Fruit fly (Drosophila melanogaster): ENCODE data around the gene CG14968.

CG14968 gene

DNA sequence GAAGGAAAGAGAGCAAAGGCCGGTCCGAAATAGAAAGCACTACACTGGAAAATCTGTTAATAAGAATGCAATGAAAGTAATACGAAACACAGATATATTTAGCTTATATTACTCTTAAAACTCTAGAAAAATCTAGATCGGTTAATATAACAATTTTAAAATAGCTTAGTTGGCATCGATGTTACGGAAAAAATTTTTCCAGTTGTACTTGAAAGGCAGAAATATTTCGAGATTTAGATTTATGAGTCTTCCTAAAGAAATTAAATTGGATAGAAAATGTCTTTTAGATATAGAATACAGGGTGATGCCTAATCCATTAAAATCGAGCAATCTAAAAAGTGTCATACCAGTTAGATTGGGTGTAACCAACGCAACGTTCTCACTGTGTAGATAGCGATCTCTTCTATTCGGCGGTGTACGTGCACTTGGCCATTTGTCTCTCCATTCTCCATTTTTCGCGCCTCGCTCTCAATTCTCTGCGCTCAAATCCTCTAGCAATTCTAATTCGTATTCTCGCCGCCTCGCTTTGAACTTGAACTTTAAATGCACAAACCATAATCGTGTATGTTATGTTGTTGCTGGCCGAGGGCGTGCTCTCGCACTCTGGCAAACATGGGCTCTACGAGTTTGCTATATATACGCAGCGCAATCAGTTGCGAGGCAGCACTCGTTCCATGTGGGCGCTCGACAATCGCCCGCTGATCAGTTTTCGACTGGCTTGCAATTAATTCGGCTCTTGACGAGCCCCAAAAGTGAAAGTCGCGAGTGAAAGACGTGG, 52.7 kb downstream of the CG14968 start (continued):
- no peak for TF ChIP-seq Dll (GFP tag; IDR thresholded peaks at IDR 0.05; ENCODE audit: partially characterized antibody)
- TF ChIP-seq Lhr (GFP tag; optimal IDR thresholded peaks at IDR 0.05) = peak; percentile 84
- peak; percentile 78 for TF ChIP-seq CG11560 (tag; IDR thresholded peaks at IDR 0.05)
- TF ChIP-seq CG6813 (GFP tag; optimal IDR thresholded peaks at IDR 0.05) = peak; percentile 84
- peak; percentile 93 for TF ChIP-seq kni (GFP tag; optimal IDR thresholded peaks at IDR 0.05)
- TF ChIP-seq ash1 (GFP tag; optimal IDR thresholded peaks at IDR 0.05) = no peak
- TF ChIP-seq CG8478 (optimal IDR thresholded peaks at IDR 0.05) = no peak
- peak; percentile 73 to 89 for TF ChIP-seq Trl (optimal IDR thresholded peaks at IDR 0.05)
- peak; percentile 87 for TF ChIP-seq Trl (GFP tag; optimal IDR thresholded peaks at IDR 0.05)
- TF ChIP-seq Eip74EF (GFP tag; optimal IDR thresholded peaks at IDR 0.05) = peak in 1 of 2 experiments; percentile 95
- TF ChIP-seq crol (GFP tag; IDR thresholded peaks at IDR 0.05) = no peak
- peak; percentile 64; the same call in 2 of the 3 replicates for TF ChIP-seq CG3726 (GFP tag; IDR thresholded peaks at IDR 0.05)
- no peak for TF ChIP-seq lov (optimal IDR thresholded peaks at IDR 0.05)
- peak; percentile 61; the same call in 1 of the 3 replicates for TF ChIP-seq lov (GFP tag; IDR thresholded peaks at IDR 0.05)
- 0 out of 2 replicates have a peak, but pooled peaks have one; percentile 29 for TF ChIP-seq cas (GFP tag; IDR thresholded peaks at IDR 0.05)
- peak; percentile 96 for TF ChIP-seq Mes4 (GFP tag; optimal IDR thresholded peaks at IDR 0.05)
- peak; percentile 59; the same call in 1 of the 2 replicates for TF ChIP-seq Nf-YA (GFP tag; IDR thresholded peaks at IDR 0.05)
- peak; percentile 83 for TF ChIP-seq ttk (GFP tag; IDR thresholded peaks at IDR 0.05)
- peak; percentile 75; the same call in 2 of the 3 replicates for TF ChIP-seq zfh1 (GFP tag; IDR thresholded peaks at IDR 0.05)
- peak; percentile 79 for TF ChIP-seq CG8281 (tag; optimal IDR thresholded peaks at IDR 0.05)
- no peak for TF ChIP-seq nom (GFP tag; optimal IDR thresholded peaks at IDR 0.05)
- TF ChIP-seq CG18262 (tag; optimal IDR thresholded peaks at IDR 0.05) = peak; percentile 98
- TF ChIP-seq CG3838 (GFP tag; optimal IDR thresholded peaks at IDR 0.05) = peak; percentile 90
- TF ChIP-seq CG42726 (GFP tag; IDR thresholded peaks at IDR 0.05; ENCODE audit: partially characterized antibody) = no peak
- TF ChIP-seq CG11456 (GFP tag; IDR thresholded peaks at IDR 0.05) = peak; percentile 76
- TF ChIP-seq CG9817 (tag; optimal IDR thresholded peaks at IDR 0.05) = peak; percentile 90
- peak; percentile 69 for TF ChIP-seq dimm (GFP tag; IDR thresholded peaks at IDR 0.05)
- peak; percentile 68 for TF ChIP-seq CrebB (tag; optimal IDR thresholded peaks at IDR 0.05)
- TF ChIP-seq pho (GFP tag; optimal IDR thresholded peaks at IDR 0.05) = peak; percentile 96
- TF ChIP-seq CG12071 (GFP tag; optimal IDR thresholded peaks at IDR 0.05) = peak; percentile 67
- peak; percentile 84 for TF ChIP-seq CG14441 (GFP tag; IDR thresholded peaks at IDR 0.05)
- TF ChIP-seq Elba2 (GFP tag; optimal IDR thresholded peaks at IDR 0.05) = peak; percentile 63
- peak; percentile 91 for TF ChIP-seq CG2202 (tag; optimal IDR thresholded peaks at IDR 0.05)
- peak; percentile 58; the same call in 1 of the 2 replicates for TF ChIP-seq sim (GFP tag; IDR thresholded peaks at IDR 0.05)
- no peak for TF ChIP-seq CG6791 (GFP tag; IDR thresholded peaks at IDR 0.05; ENCODE audit: partially characterized antibody)
- TF ChIP-seq disco-r (GFP tag; optimal IDR thresholded peaks at IDR 0.05) = peak; percentile 94
- peak; percentile 76 for TF ChIP-seq eyg (GFP tag; optimal IDR thresholded peaks at IDR 0.05)
- peak; percentile 19 to 69 for TF ChIP-seq insv (GFP tag; optimal IDR thresholded peaks at IDR 0.05)
- peak; percentile 87 for TF ChIP-seq psq (GFP tag; optimal IDR thresholded peaks at IDR 0.05)
- TF ChIP-seq unc-4 (GFP tag; IDR thresholded peaks at IDR 0.05; ENCODE audit: partially characterized antibody) = 0 out of 2 replicates have a peak, but pooled peaks have one; percentile 15
- peak; percentile 86 for TF ChIP-seq CG3065 (GFP tag; optimal IDR thresholded peaks at IDR 0.05)
- peak; percentile 88 for TF ChIP-seq croc (GFP tag; conservative IDR thresholded peaks at IDR 0.05)
- TF ChIP-seq Doc2 (GFP tag; IDR thresholded peaks at IDR 0.05) = no peak
- peak; percentile 92 for TF ChIP-seq nerfin-1 (tag; optimal IDR thresholded peaks at IDR 0.05)
- TF ChIP-seq pb (GFP tag; optimal IDR thresholded peaks at IDR 0.05) = peak; percentile 90
- peak; percentile 80 for TF ChIP-seq Spps (tag; optimal IDR thresholded peaks at IDR 0.05)
- TF ChIP-seq ranshi (GFP tag; IDR thresholded peaks at IDR 0.05) = peak; percentile 81
- peak; percentile 88 for TF ChIP-seq Ptx1 (GFP tag; IDR thresholded peaks at IDR 0.05)
- peak; percentile 86 for TF ChIP-seq btn (GFP tag; optimal IDR thresholded peaks at IDR 0.05)

All from whole organism, embryonic.